Worm (Caenorhabditis elegans) whole organism, mixed stage, embryonic: ENCODE measurements around the gene sri-40.

ENCODE experiments used
- lin-13 ChIP-seq: fragments of 150-350 bp; optimal IDR thresholded peaks from 2 replicates; lab custom pipeline; 2014; ENCODE audit warnings: missing biosample characterization, missing genetic modification characterization
- mab-5 ChIP-seq: fragments of 150-350 bp; optimal IDR thresholded peaks from 2 replicates; lab custom pipeline; 2014; ENCODE audit warnings: missing biosample characterization, missing genetic modification characterization
- nhr-12 ChIP-seq: fragments of 150-350 bp; optimal IDR thresholded peaks from 2 replicates; lab custom pipeline; 2014; ENCODE audit warnings: missing biosample characterization, missing genetic modification characterization
- snpc-4 ChIP-seq: fragments of 150-350 bp; optimal IDR thresholded peaks from 2 replicates; lab custom pipeline; 2014; ENCODE audit warnings: missing biosample characterization, missing genetic modification characterization

DNA sequence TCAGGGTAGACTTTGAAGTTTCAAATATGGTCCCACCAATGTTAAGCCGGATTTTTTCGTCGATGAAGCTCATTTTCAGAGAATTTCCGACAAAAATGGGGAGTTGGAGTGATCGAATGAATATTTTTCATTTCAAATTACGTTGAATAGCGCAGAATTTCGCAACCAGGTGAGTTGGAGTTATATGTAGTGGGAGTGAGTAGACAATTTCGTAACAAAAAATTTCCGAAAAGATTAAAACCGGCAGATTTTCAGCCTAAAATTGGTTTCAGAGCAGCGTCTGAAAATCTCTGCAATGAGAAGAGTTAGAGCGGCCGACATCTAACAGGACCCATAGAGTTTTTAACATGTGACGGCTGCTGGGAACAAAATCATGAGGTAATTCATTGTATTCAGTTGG lies 30.9 kb downstream of the sri-40 start, which contains the start of gene sdz-35:
- TF ChIP-seq snpc-4 (tag; lab: Kevin White, UChicago) (no peak), nhr-12 (tag; lab: Kevin White, UChicago) (no peak), mab-5 (tag; lab: Kevin White, UChicago) (no peak), lin-13 (tag; lab: Kevin White, UChicago) (no peak)
